Worm (Caenorhabditis elegans): ENCODE measurements around the gene wht-3.

- TF ChIP-seq bed-3 (GFP tag; optimal IDR thresholded peaks at IDR 0.05) (no peak), mep-1 (tag; optimal IDR thresholded peaks at IDR 0.05) (no peak), M03D4.4 (tag; optimal IDR thresholded peaks at IDR 0.05) (no peak), unc-62 (GFP tag; optimal IDR thresholded peaks at IDR 0.05) (no peak), nhr-76 (tag; optimal IDR thresholded peaks at IDR 0.05) (no peak), lsy-2 (tag; optimal IDR thresholded peaks at IDR 0.05) (no peak), unc-39 (tag; optimal IDR thresholded peaks at IDR 0.05) (no peak)
Observed at ce11 chrIII:4137180-4137579, 14.2 kb downstream of the wht-3 start.
